Worm (Caenorhabditis elegans) whole organism, midembryonic: ENCODE results near the gene ing-3.

Experiments used
- T22C8.4 ChIP-seq: fragments of 200-800 bp; sonication (Bioruptor generic); IDR thresholded peaks from 2 replicates; pipeline ENCODE4 v1.3.6; 2022; ENCODE audit warnings: missing genetic modification characterization, missing compliant biosample characterization
- klf-2 ChIP-seq: fragments of 200-800 bp; sonication (Bioruptor generic); conservative IDR thresholded peaks from 2 replicates; pipeline ENCODE4 v1.3.6; 2022; ENCODE audit warnings: missing genetic modification reagents, missing genetic modification characterization, missing compliant biosample characterization
- med-1 ChIP-seq: sonication (generic microtip); optimal IDR thresholded peaks from 2 replicates; lab custom pipeline; 2017; ENCODE audit warnings: missing genetic modification characterization, mild to moderate bottlenecking, missing compliant biosample characterization, antibody characterized with exemption, missing genetic modification reagents; ENCODE audit not compliant: insufficient read depth

DNA sequence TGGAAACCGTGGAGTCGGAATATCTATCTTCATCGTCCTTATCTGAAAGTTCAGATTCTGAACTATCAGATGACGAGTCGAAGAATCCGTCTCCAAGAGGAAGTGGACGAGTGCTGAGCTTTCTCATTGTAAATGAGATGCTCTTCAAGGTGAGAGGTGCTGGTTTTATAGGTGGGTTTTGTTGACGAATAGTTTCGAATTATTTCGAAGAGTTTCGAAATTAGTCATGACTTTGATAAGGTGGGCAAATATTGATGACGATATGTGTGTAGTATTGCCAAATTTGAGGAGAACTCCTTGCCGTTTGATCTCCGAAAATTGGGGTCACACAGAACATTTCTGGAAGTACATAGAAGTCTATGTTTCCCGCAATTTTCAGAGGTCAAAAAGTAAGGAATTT lies 42.3 kb upstream of the ing-3 start, which contains the start of gene F08G2.5:
- no peak for TF ChIP-seq med-1 (GFP tag; lab: Kevin White, UChicago)
- TF ChIP-seq T22C8.4 (GFP tag; lab: Robert Waterston, UW), result no peak
- TF ChIP-seq klf-2, result no peak
